Fruit fly (Drosophila melanogaster): ENCODE data around the gene CG5177.

CG5177 gene

dm6 chr2L:7396962-7397361, 8.1 kb upstream of the CG5177 start (continued):
- TF ChIP-seq mirr (GFP tag; optimal IDR thresholded peaks at IDR 0.05) (no peak), slbo (GFP tag; IDR thresholded peaks at IDR 0.05) (peak; percentile 80), az2 (GFP tag; optimal IDR thresholded peaks at IDR 0.05) (peak; percentile 64), CG30403 (GFP tag; optimal IDR thresholded peaks at IDR 0.05) (peak; percentile 69), CG5180 (GFP tag; optimal IDR thresholded peaks at IDR 0.05) (peak; percentile 12), CG16815 (GFP tag; optimal IDR thresholded peaks at IDR 0.05) (peak; percentile 41), ERR (GFP tag; optimal IDR thresholded peaks at IDR 0.05) (no peak), nmo (GFP tag; optimal IDR thresholded peaks at IDR 0.05) (peak; percentile 59), aop (GFP tag; IDR thresholded peaks at IDR 0.05) (no peak), CG12659 (GFP tag; optimal IDR thresholded peaks at IDR 0.05) (peak; percentile 45), CG16863 (GFP tag; optimal IDR thresholded peaks at IDR 0.05) (no peak), CG18764 (GFP tag; optimal IDR thresholded peaks at IDR 0.05) (peak; percentile 12), CG14860 (GFP tag; IDR thresholded peaks at IDR 0.05; ENCODE audit: partially characterized antibody) (no peak), MBD-R2 (GFP tag; IDR thresholded peaks at IDR 0.05) (peak; percentile 20; the same call in 1 of the 2 replicates), oc (tag; optimal IDR thresholded peaks at IDR 0.05) (peak; percentile 41), Rfx (GFP tag; IDR thresholded peaks at IDR 0.05) (peak; percentile 82), CG8478 (optimal IDR thresholded peaks at IDR 0.05) (no peak), Six4 (GFP tag; optimal IDR thresholded peaks at IDR 0.05) (peak; percentile 38), pan (optimal IDR thresholded peaks at IDR 0.05) (no peak), pan (GFP tag; optimal IDR thresholded peaks at IDR 0.05 in 1 of 2, IDR thresholded peaks at IDR 0.05 in 1 of 2) (peak in 1 of 2 experiments; percentile 88), fu2 (GFP tag; optimal IDR thresholded peaks at IDR 0.05) (peak; percentile 14), CG31224 (GFP tag; IDR thresholded peaks at IDR 0.05) (peak; percentile 44; the same call in 1 of the 2 replicates), Xrp1 (GFP tag; IDR thresholded peaks at IDR 0.05) (peak; percentile 76), Fer2 (tag; optimal IDR thresholded peaks at IDR 0.05) (no peak), gsb-n (tag; optimal IDR thresholded peaks at IDR 0.05) (no peak), dmrt99B (tag; optimal IDR thresholded peaks at IDR 0.05) (peak; percentile 82), sob (GFP tag; IDR thresholded peaks at IDR 0.05) (peak; percentile 83), Oli (tag; optimal IDR thresholded peaks at IDR 0.05) (peak; percentile 71), pum (GFP tag; optimal IDR thresholded peaks at IDR 0.05) (peak; percentile 36), psq (GFP tag; optimal IDR thresholded peaks at IDR 0.05) (no peak), so (GFP tag; IDR thresholded peaks at IDR 0.05) (peak; percentile 69; the same call in 2 of the 3 replicates), CG1602 (GFP tag; optimal IDR thresholded peaks at IDR 0.05) (peak; percentile 42), sima (GFP tag; optimal IDR thresholded peaks at IDR 0.05) (no peak), CG14014 (GFP tag; IDR thresholded peaks at IDR 0.05) (peak; percentile 74), Oaz (GFP tag; IDR thresholded peaks at IDR 0.05) (0 out of 2 replicates have a peak, but pooled peaks have one; percentile 41), onecut (GFP tag; IDR thresholded peaks at IDR 0.05) (no peak), CG4282 (GFP tag; optimal IDR thresholded peaks at IDR 0.05) (no peak), tll (GFP tag; optimal IDR thresholded peaks at IDR 0.05) (no peak), CG11504 (tag; optimal IDR thresholded peaks at IDR 0.05) (peak; percentile 84), CG14441 (GFP tag; IDR thresholded peaks at IDR 0.05) (peak; percentile 84), CG6654 (GFP tag; optimal IDR thresholded peaks at IDR 0.05) (peak; percentile 2), Optix (GFP tag; IDR thresholded peaks at IDR 0.05) (0 out of 3 replicates have a peak, but pooled peaks have one; percentile 9), CG13287 (GFP tag; IDR thresholded peaks at IDR 0.05; ENCODE audit: partially characterized antibody) (no peak), Nf-YA (GFP tag; IDR thresholded peaks at IDR 0.05) (0 out of 2 replicates have a peak, but pooled peaks have one; percentile 26), CG32772 (GFP tag; IDR thresholded peaks at IDR 0.05) (peak; percentile 65), nerfin-2 (GFP tag; IDR thresholded peaks at IDR 0.05; ENCODE audit: partially characterized antibody) (no peak), CG14050 (GFP tag; IDR thresholded peaks at IDR 0.05) (peak; percentile 60; the same call in 2 of the 3 replicates), CG10431 (GFP tag; optimal IDR thresholded peaks at IDR 0.05) (no peak), CG8924 (tag; optimal IDR thresholded peaks at IDR 0.05) (peak; percentile 67), cas (GFP tag; IDR thresholded peaks at IDR 0.05) (peak; percentile 66), CG9609 (GFP tag; optimal IDR thresholded peaks at IDR 0.05) (no peak), dysf (GFP tag; IDR thresholded peaks at IDR 0.05) (peak; percentile 84)

Measured in whole organism, embryonic.